4 fruit fly cellular contexts compared by ENCODE assay signal in genomic region chr3L:5128214-5128613, dm6.
TF ChIP-seq lines count a peak whose summit lies in the region.

No protein-coding gene starts in this region.

- TF ChIP-seq CTCF in whole organism, embryonic (GFP tag; optimal IDR thresholded peaks at IDR 0.05; lab: Kevin White, UChicago): no peak

TF ChIP-seq in whole organism, embryonic, 481 proteins besides CTCF, POLR2A, EP300 and RAD21:
- no peak for TF ChIP-seq Ssrp (tag; optimal IDR thresholded peaks at IDR 0.05; lab: Kevin White, UChicago)
- no peak for TF ChIP-seq lab (GFP tag; optimal IDR thresholded peaks at IDR 0.05; lab: Kevin White, UChicago)
- peak; percentile 7 for TF ChIP-seq Sox102F (GFP tag; optimal IDR thresholded peaks at IDR 0.05; lab: Kevin White, UChicago)
- peak in 1 of 2 experiments; percentile 11 for TF ChIP-seq Hr51 (GFP tag; optimal IDR thresholded peaks at IDR 0.05; lab: Kevin White, UChicago)
- no peak for TF ChIP-seq CG7357 (GFP tag; IDR thresholded peaks at IDR 0.05; lab: Robert Waterston, UW)
- TF ChIP-seq CG11504 (tag; optimal IDR thresholded peaks at IDR 0.05; lab: Kevin White, UChicago): peak; percentile 2
- no peak for TF ChIP-seq klu (GFP tag; IDR thresholded peaks at IDR 0.05; lab: Robert Waterston, UW)
- TF ChIP-seq D (optimal IDR thresholded peaks at IDR 0.05; lab: Kevin White, UChicago): no peak
- TF ChIP-seq D (GFP tag; optimal IDR thresholded peaks at IDR 0.05; lab: Kevin White, UChicago): no peak
- TF ChIP-seq D19A (tag; optimal IDR thresholded peaks at IDR 0.05; lab: Kevin White, UChicago): no peak
- peak; percentile 46 for TF ChIP-seq Drgx (GFP tag; IDR thresholded peaks at IDR 0.05; lab: Robert Waterston, UW)
- TF ChIP-seq CG18011 (GFP tag; optimal IDR thresholded peaks at IDR 0.05; lab: Kevin White, UChicago): no peak
- no peak for TF ChIP-seq Adf1 (GFP tag; IDR thresholded peaks at IDR 0.05; lab: Robert Waterston, UW)

TF ChIP-seq in whole organism, prepupa, 60 proteins besides CTCF, POLR2A, EP300 and RAD21 (continues in another document):
- TF ChIP-seq Hr38 (GFP tag; optimal IDR thresholded peaks at IDR 0.05; lab: Kevin White, UChicago): no peak
- peak; percentile 20 for TF ChIP-seq CG11762 (GFP tag; optimal IDR thresholded peaks at IDR 0.05; lab: Kevin White, UChicago; ENCODE audit: insufficient read depth)
- TF ChIP-seq CG8319 (GFP tag; optimal IDR thresholded peaks at IDR 0.05; lab: Kevin White, UChicago): peak; percentile 38
- TF ChIP-seq CG8632 (GFP tag; optimal IDR thresholded peaks at IDR 0.05; lab: Kevin White, UChicago): peak; percentile 60
- peak; percentile 1 for TF ChIP-seq Sox14 (GFP tag; optimal IDR thresholded peaks at IDR 0.05; lab: Kevin White, UChicago)
- peak; percentile 78 for TF ChIP-seq CG34406 (GFP tag; optimal IDR thresholded peaks at IDR 0.05; lab: Kevin White, UChicago)
- peak; percentile 23 for TF ChIP-seq topi (GFP tag; optimal IDR thresholded peaks at IDR 0.05; lab: Kevin White, UChicago)
- peak; percentile 33 for TF ChIP-seq Met (GFP tag; optimal IDR thresholded peaks at IDR 0.05; lab: Kevin White, UChicago)
- peak in 1 of 2 experiments; percentile 43 for TF ChIP-seq ss (GFP tag; optimal IDR thresholded peaks at IDR 0.05; lab: Kevin White, UChicago)
- TF ChIP-seq CG9139 (GFP tag; optimal IDR thresholded peaks at IDR 0.05; lab: Kevin White, UChicago): no peak
- TF ChIP-seq Blimp-1 (GFP tag; optimal IDR thresholded peaks at IDR 0.05; lab: Kevin White, UChicago): no peak
- TF ChIP-seq CG6808 (GFP tag; optimal IDR thresholded peaks at IDR 0.05; lab: Kevin White, UChicago): peak; percentile 17
- TF ChIP-seq Gug (GFP tag; IDR thresholded peaks at IDR 0.05; lab: Robert Waterston, UW): peak; percentile 26; the same call in 1 of the 2 replicates
- TF ChIP-seq CG3032 (tag; optimal IDR thresholded peaks at IDR 0.05; lab: Kevin White, UChicago): peak; percentile 66
- peak; percentile 51; the same call in 1 of the 3 replicates for TF ChIP-seq CG6163 (GFP tag; IDR thresholded peaks at IDR 0.05; lab: Robert Waterston, UW)
- TF ChIP-seq CG7368 (GFP tag; optimal IDR thresholded peaks at IDR 0.05; lab: Kevin White, UChicago): peak; percentile 31
- peak; percentile 83 for TF ChIP-seq CG32006 (GFP tag; optimal IDR thresholded peaks at IDR 0.05; lab: Kevin White, UChicago)
- TF ChIP-seq cyc (GFP tag; optimal IDR thresholded peaks at IDR 0.05; lab: Kevin White, UChicago): no peak
- peak; percentile 45; the same call in 2 of the 3 replicates for TF ChIP-seq eg (GFP tag; IDR thresholded peaks at IDR 0.05; lab: Robert Waterston, UW)
- TF ChIP-seq CG10631 (GFP tag; optimal IDR thresholded peaks at IDR 0.05; lab: Kevin White, UChicago): peak; percentile 77
- no peak for TF ChIP-seq fkh (GFP tag; optimal IDR thresholded peaks at IDR 0.05; lab: Kevin White, UChicago)
- peak; percentile 53 for TF ChIP-seq CG6792 (GFP tag; optimal IDR thresholded peaks at IDR 0.05; lab: Kevin White, UChicago)
- TF ChIP-seq fd59A (GFP tag; optimal IDR thresholded peaks at IDR 0.05; lab: Kevin White, UChicago): peak; percentile 40
- TF ChIP-seq spab (GFP tag; optimal IDR thresholded peaks at IDR 0.05; lab: Kevin White, UChicago): no peak
- no peak for TF ChIP-seq Eip93F (GFP tag; optimal IDR thresholded peaks at IDR 0.05; lab: Kevin White, UChicago)

TF ChIP-seq in whole organism, pupa, 21 proteins besides CTCF, POLR2A, EP300 and RAD21:
- TF ChIP-seq CG17806 (tag; optimal IDR thresholded peaks at IDR 0.05; lab: Kevin White, UChicago): peak; percentile 62
- peak; percentile 72 for TF ChIP-seq CG9948 (tag; optimal IDR thresholded peaks at IDR 0.05; lab: Kevin White, UChicago)
- TF ChIP-seq Snoo (tag; optimal IDR thresholded peaks at IDR 0.05; lab: Kevin White, UChicago): no peak
- peak; percentile 66; the same call in 2 of the 3 replicates for TF ChIP-seq fd96Ca (GFP tag; IDR thresholded peaks at IDR 0.05; lab: Robert Waterston, UW)
- TF ChIP-seq CG14655 (GFP tag; optimal IDR thresholded peaks at IDR 0.05; lab: Kevin White, UChicago): no peak
- peak; percentile 10 for TF ChIP-seq CG8301 (tag; optimal IDR thresholded peaks at IDR 0.05; lab: Kevin White, UChicago)
- TF ChIP-seq CG13204 (GFP tag; optimal IDR thresholded peaks at IDR 0.05; lab: Kevin White, UChicago): no peak
- TF ChIP-seq CG4496 (GFP tag; IDR thresholded peaks at IDR 0.05; lab: Robert Waterston, UW): peak; percentile 38; the same call in 1 of the 3 replicates
- TF ChIP-seq CG34367 (tag; optimal IDR thresholded peaks at IDR 0.05; lab: Kevin White, UChicago): peak; percentile 55
- no peak; the same call in 1 of the 2 replicates for TF ChIP-seq CG10348 (GFP tag; IDR thresholded peaks at IDR 0.05; lab: Robert Waterston, UW)
- TF ChIP-seq gl (tag; optimal IDR thresholded peaks at IDR 0.05; lab: Kevin White, UChicago): no peak
- peak; percentile 40; the same call in 1 of the 2 replicates for TF ChIP-seq rn (GFP tag; IDR thresholded peaks at IDR 0.05; lab: Robert Waterston, UW)
- no peak for TF ChIP-seq EcR (GFP tag; optimal IDR thresholded peaks at IDR 0.05; lab: Kevin White, UChicago)
- TF ChIP-seq CG8159 (tag; optimal IDR thresholded peaks at IDR 0.05; lab: Kevin White, UChicago): peak; percentile 64
- peak; percentile 48; the same call in 1 of the 2 replicates for TF ChIP-seq CG32121 (GFP tag; IDR thresholded peaks at IDR 0.05; lab: Robert Waterston, UW)
- TF ChIP-seq Ets98B (GFP tag; IDR thresholded peaks at IDR 0.05; lab: Robert Waterston, UW): peak; percentile 51; the same call in 1 of the 2 replicates
- TF ChIP-seq D1 (tag; optimal IDR thresholded peaks at IDR 0.05; lab: Kevin White, UChicago): peak; percentile 9
- TF ChIP-seq CG15710 (tag; optimal IDR thresholded peaks at IDR 0.05; lab: Kevin White, UChicago): peak; percentile 67
- TF ChIP-seq CG12605 (GFP tag; IDR thresholded peaks at IDR 0.05; lab: Robert Waterston, UW): 0 out of 2 replicates have a peak, but pooled peaks have one; percentile 22
- TF ChIP-seq Pif1A (GFP tag; optimal IDR thresholded peaks at IDR 0.05; lab: Kevin White, UChicago): peak; percentile 15
- TF ChIP-seq Pif1B (GFP tag; optimal IDR thresholded peaks at IDR 0.05; lab: Kevin White, UChicago): peak; percentile 40

TF ChIP-seq in whole organism, wandering third instar larva, 38 proteins besides CTCF, POLR2A, EP300 and RAD21:
- no peak for TF ChIP-seq dmrt93B (GFP tag; optimal IDR thresholded peaks at IDR 0.05; lab: Kevin White, UChicago)
- peak in 1 of 2 experiments; percentile 39 for TF ChIP-seq foxo (GFP tag; optimal IDR thresholded peaks at IDR 0.05; lab: Kevin White, UChicago)
- TF ChIP-seq jim (GFP tag; optimal IDR thresholded peaks at IDR 0.05; lab: Kevin White, UChicago): no peak
- peak; percentile 65 for TF ChIP-seq psq (GFP tag; optimal IDR thresholded peaks at IDR 0.05; lab: Kevin White, UChicago)
- peak; percentile 16 for TF ChIP-seq h (GFP tag; optimal IDR thresholded peaks at IDR 0.05; lab: Kevin White, UChicago)
- no peak for TF ChIP-seq Hr78 (GFP tag; optimal IDR thresholded peaks at IDR 0.05; lab: Kevin White, UChicago)
- peak; percentile 18 for TF ChIP-seq fru (GFP tag; optimal IDR thresholded peaks at IDR 0.05; lab: Kevin White, UChicago)
- TF ChIP-seq CrebA (GFP tag; optimal IDR thresholded peaks at IDR 0.05; lab: Kevin White, UChicago; ENCODE audit: borderline replicate concordance): no peak
- TF ChIP-seq usp (GFP tag; optimal IDR thresholded peaks at IDR 0.05; lab: Kevin White, UChicago): no peak
- TF ChIP-seq HLH106 (tag; optimal IDR thresholded peaks at IDR 0.05; lab: Kevin White, UChicago): peak; percentile 16
- TF ChIP-seq Hnf4 (GFP tag; optimal IDR thresholded peaks at IDR 0.05; lab: Kevin White, UChicago): no peak

Comparison
In these comparisons a context has a peak if more than half of its experiments do, and no peak if none do; other contexts are left out.
1. Of the 7 proteins assayed by ChIP-seq in both whole organism, embryonic and whole organism, prepupa: peak only in whole organism, embryonic: Sox102F; only in whole organism, prepupa: CG16779 and Gug; in both: none; in neither: 4.